Worm (Caenorhabditis elegans): Measurements from ENCODE around the gene gldi-6.

- TF ChIP-seq lsy-2 (tag; optimal IDR thresholded peaks at IDR 0.05) (no peak), nhr-11 (tag; optimal IDR thresholded peaks at IDR 0.05) (no peak), F16B12.6 (tag; optimal IDR thresholded peaks at IDR 0.05) (no peak), unc-62 (GFP tag; optimal IDR thresholded peaks at IDR 0.05) (no peak), blmp-1 (tag; optimal IDR thresholded peaks at IDR 0.05) (no peak), lin-14 (GFP tag; optimal IDR thresholded peaks at IDR 0.05) (no peak)
These were observed 53.6 kb downstream of the gldi-6 start for ce11 chrII:3500373-3500772.

Data from whole organism, L1 larva.